Fruit fly (Drosophila melanogaster): ENCODE results near the gene CG9641.

CG9641 gene

DNA sequence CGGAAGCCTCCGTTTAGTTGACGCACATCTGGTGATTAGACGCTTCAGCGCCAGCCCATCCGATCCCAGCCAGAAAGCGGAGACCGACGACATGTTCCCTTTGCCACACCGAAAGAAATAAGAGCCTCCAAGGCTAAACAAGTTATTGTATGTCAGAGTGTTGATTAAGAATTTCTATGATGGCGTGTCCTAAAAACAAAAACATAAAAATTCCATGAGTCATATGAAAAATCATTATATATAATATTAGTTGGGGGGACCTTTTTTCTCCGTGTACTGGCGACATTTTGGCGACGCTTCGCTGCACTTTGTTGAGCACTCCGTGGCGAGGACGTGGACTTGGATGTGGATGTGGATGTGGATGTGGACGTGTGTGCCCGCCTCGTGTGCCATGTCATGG is 36.1 kb upstream of the CG9641 start (continued):
- TF ChIP-seq CG7786 (GFP tag; optimal IDR thresholded peaks at IDR 0.05): no peak
- no peak for TF ChIP-seq Atf3 (GFP tag; optimal IDR thresholded peaks at IDR 0.05)
- no peak for TF ChIP-seq Jarid2 (GFP tag; optimal IDR thresholded peaks at IDR 0.05)
- TF ChIP-seq slou (GFP tag; optimal IDR thresholded peaks at IDR 0.05): no peak
- no peak for TF ChIP-seq Fer2 (tag; optimal IDR thresholded peaks at IDR 0.05)
- no peak for TF ChIP-seq CG1792 (GFP tag; optimal IDR thresholded peaks at IDR 0.05)
- peak; percentile 23; the same call in 1 of the 2 replicates for TF ChIP-seq CG14441 (GFP tag; IDR thresholded peaks at IDR 0.05)
- TF ChIP-seq Stat92E (GFP tag; optimal IDR thresholded peaks at IDR 0.05): no peak
- no peak for TF ChIP-seq da (GFP tag; optimal IDR thresholded peaks at IDR 0.05)
- no peak for TF ChIP-seq CG9932 (GFP tag; IDR thresholded peaks at IDR 0.05)
- TF ChIP-seq pfk (GFP tag; optimal IDR thresholded peaks at IDR 0.05): no peak
- TF ChIP-seq hb (GFP tag; IDR thresholded peaks at IDR 0.05; ENCODE audit: partially characterized antibody): no peak
- no peak for TF ChIP-seq sr (GFP tag; IDR thresholded peaks at IDR 0.05)
- no peak for TF ChIP-seq Max (GFP tag; optimal IDR thresholded peaks at IDR 0.05)
- no peak for TF ChIP-seq CG13624 (GFP tag; optimal IDR thresholded peaks at IDR 0.05)
- no peak for TF ChIP-seq CG18764 (GFP tag; optimal IDR thresholded peaks at IDR 0.05)
- no peak for TF ChIP-seq Abd-B (GFP tag; optimal IDR thresholded peaks at IDR 0.05)
- TF ChIP-seq grn (GFP tag; optimal IDR thresholded peaks at IDR 0.05): no peak

DNA sequence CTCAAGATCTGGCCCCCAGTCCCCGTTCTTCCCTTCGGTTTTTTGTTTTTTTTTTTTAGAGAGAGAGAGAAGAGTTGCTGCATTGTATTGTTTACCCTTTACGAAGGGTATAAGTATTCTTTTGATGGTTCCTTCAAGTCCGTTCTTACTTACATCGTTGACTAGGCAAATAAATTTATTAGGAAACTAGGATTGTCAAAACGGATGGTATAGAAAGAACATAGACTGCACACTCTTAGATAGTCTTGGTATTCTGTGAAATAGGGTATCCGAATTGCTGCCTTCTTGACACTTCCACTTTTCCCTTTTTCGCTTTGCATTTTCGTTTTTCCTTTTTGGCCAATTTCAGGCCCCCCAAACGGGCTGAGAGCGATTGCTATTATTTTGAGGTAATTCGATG is 34.8 kb upstream of the CG9641 start:
- TF ChIP-seq CG9215 (GFP tag; IDR thresholded peaks at IDR 0.05) (no peak), Dref (GFP tag; IDR thresholded peaks at IDR 0.05) (no peak), nom (GFP tag; optimal IDR thresholded peaks at IDR 0.05) (peak; percentile 47), CG4707 (GFP tag; optimal IDR thresholded peaks at IDR 0.05) (no peak), CG7271 (tag; optimal IDR thresholded peaks at IDR 0.05) (no peak), D19A (tag; optimal IDR thresholded peaks at IDR 0.05) (peak; percentile 32), Hr39 (optimal IDR thresholded peaks at IDR 0.05) (no peak), sug (tag; optimal IDR thresholded peaks at IDR 0.05) (no peak), Pdp1 (GFP tag; optimal IDR thresholded peaks at IDR 0.05) (no peak), sna (GFP tag; IDR thresholded peaks at IDR 0.05; ENCODE audit: partially characterized antibody) (no peak), twi (tag; optimal IDR thresholded peaks at IDR 0.05) (no peak), CG1647 (GFP tag; optimal IDR thresholded peaks at IDR 0.05) (no peak), Hsf (GFP tag; optimal IDR thresholded peaks at IDR 0.05) (no peak), inv (GFP tag; IDR thresholded peaks at IDR 0.05; ENCODE audit: partially characterized antibody) (no peak), ci (GFP tag; IDR thresholded peaks at IDR 0.05) (no peak), ash1 (GFP tag; optimal IDR thresholded peaks at IDR 0.05) (no peak), CG15269 (tag; optimal IDR thresholded peaks at IDR 0.05) (no peak), Xrp1 (GFP tag; IDR thresholded peaks at IDR 0.05) (0 out of 2 replicates have a peak, but pooled peaks have one; percentile 18), CG10321 (GFP tag; IDR thresholded peaks at IDR 0.05) (no peak), CG14860 (GFP tag; IDR thresholded peaks at IDR 0.05; ENCODE audit: partially characterized antibody) (no peak), CG9437 (GFP tag; optimal IDR thresholded peaks at IDR 0.05) (no peak), bsh (GFP tag; optimal IDR thresholded peaks at IDR 0.05) (peak in 1 of 2 experiments; percentile 17), pb (GFP tag; optimal IDR thresholded peaks at IDR 0.05) (no peak), CG10959 (GFP tag; IDR thresholded peaks at IDR 0.05) (no peak)

Data from whole organism, embryonic.